Fruit fly (Drosophila melanogaster): Measurements from ENCODE around the gene mip130.

The mip130 gene

DNA sequence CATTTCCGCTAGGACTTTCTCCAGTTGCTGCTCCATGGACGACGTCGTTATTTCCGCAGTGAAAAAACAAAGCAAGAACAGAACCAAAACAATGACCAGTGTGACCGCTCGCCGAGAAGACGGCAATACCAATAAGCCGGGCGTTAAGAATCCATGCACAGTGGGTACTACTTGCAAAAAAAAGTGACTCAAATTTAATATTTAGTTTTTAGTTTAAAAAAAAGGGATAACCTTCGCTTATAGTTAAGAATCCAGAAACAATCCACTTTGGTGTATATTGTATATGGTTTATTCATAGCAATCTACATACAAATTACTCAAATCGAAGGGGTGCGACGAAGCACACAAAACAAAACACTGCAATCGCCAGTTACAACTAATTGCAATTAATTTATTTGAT, 49.2 kb upstream of the mip130 start, which contains the start of gene Lamtor5 (continued):
- TF ChIP-seq Hmr (GFP tag; optimal IDR thresholded peaks at IDR 0.05) (peak; percentile 49), Hand (GFP tag; optimal IDR thresholded peaks at IDR 0.05) (peak; percentile 22), Doc2 (GFP tag; IDR thresholded peaks at IDR 0.05) (no peak), HLH4C (GFP tag; IDR thresholded peaks at IDR 0.05; ENCODE audit: partially characterized antibody) (peak; percentile 28; the same call in 1 of the 3 replicates), fu2 (GFP tag; optimal IDR thresholded peaks at IDR 0.05) (peak; percentile 14), chif (GFP tag; optimal IDR thresholded peaks at IDR 0.05) (peak in 1 of 2 experiments; percentile 37), lov (optimal IDR thresholded peaks at IDR 0.05) (no peak), lov (GFP tag; IDR thresholded peaks at IDR 0.05) (no peak), disco-r (GFP tag; optimal IDR thresholded peaks at IDR 0.05) (no peak), CG31224 (GFP tag; IDR thresholded peaks at IDR 0.05) (no peak), ash1 (GFP tag; optimal IDR thresholded peaks at IDR 0.05) (no peak), toy (GFP tag; IDR thresholded peaks at IDR 0.05) (no peak), BEAF-32 (GFP tag; optimal IDR thresholded peaks at IDR 0.05) (peak; percentile 15), Dip3 (GFP tag; optimal IDR thresholded peaks at IDR 0.05) (peak; percentile 30), pum (GFP tag; optimal IDR thresholded peaks at IDR 0.05) (peak; percentile 31), ci (GFP tag; IDR thresholded peaks at IDR 0.05) (peak; percentile 69), CG7556 (GFP tag; optimal IDR thresholded peaks at IDR 0.05) (peak; percentile 26), nom (GFP tag; optimal IDR thresholded peaks at IDR 0.05) (peak; percentile 28), CG4404 (GFP tag; IDR thresholded peaks at IDR 0.05) (no peak), grau (tag; optimal IDR thresholded peaks at IDR 0.05) (peak; percentile 55), slou (GFP tag; optimal IDR thresholded peaks at IDR 0.05) (peak; percentile 12), Elba2 (GFP tag; optimal IDR thresholded peaks at IDR 0.05) (no peak), Atf3 (GFP tag; optimal IDR thresholded peaks at IDR 0.05) (peak; percentile 16), Drgx (GFP tag; IDR thresholded peaks at IDR 0.05) (peak; percentile 19; the same call in 1 of the 2 replicates), CG5953 (GFP tag; IDR thresholded peaks at IDR 0.05) (peak; percentile 36; the same call in 1 of the 2 replicates), CG13775 (GFP tag; optimal IDR thresholded peaks at IDR 0.05) (peak; percentile 45), chinmo (GFP tag; IDR thresholded peaks at IDR 0.05; ENCODE audit: partially characterized antibody) (no peak), D19B (GFP tag; optimal IDR thresholded peaks at IDR 0.05) (peak; percentile 1), slp2 (GFP tag; optimal IDR thresholded peaks at IDR 0.05) (peak; percentile 29), tna (GFP tag; IDR thresholded peaks at IDR 0.05; ENCODE audit: partially characterized antibody) (no peak), prd (optimal IDR thresholded peaks at IDR 0.05) (no peak), prd (GFP tag; IDR thresholded peaks at IDR 0.05) (0 out of 3 replicates have a peak, but pooled peaks have one; percentile 40), peb (GFP tag; IDR thresholded peaks at IDR 0.05) (no peak), GATAe (GFP tag; conservative IDR thresholded peaks at IDR 0.05) (no peak), CG2199 (GFP tag; IDR thresholded peaks at IDR 0.05) (no peak), CG9876 (GFP tag; optimal IDR thresholded peaks at IDR 0.05) (no peak), CG4282 (GFP tag; optimal IDR thresholded peaks at IDR 0.05) (peak; percentile 68), CG18599 (GFP tag; optimal IDR thresholded peaks at IDR 0.05) (peak; percentile 42), maf-S (GFP tag; optimal IDR thresholded peaks at IDR 0.05) (no peak), CG7271 (tag; optimal IDR thresholded peaks at IDR 0.05) (no peak), CG34224 (GFP tag; IDR thresholded peaks at IDR 0.05; ENCODE audit: partially characterized antibody) (peak; percentile 52; the same call in 2 of the 3 replicates), dan (GFP tag; IDR thresholded peaks at IDR 0.05) (no peak), zen2 (GFP tag; IDR thresholded peaks at IDR 0.05; ENCODE audit: partially characterized antibody) (no peak), CG6854 (GFP tag; optimal IDR thresholded peaks at IDR 0.05) (peak; percentile 32), CG5245 (GFP tag; optimal IDR thresholded peaks at IDR 0.05) (no peak), Rfx (GFP tag; IDR thresholded peaks at IDR 0.05) (peak; percentile 78), oc (tag; optimal IDR thresholded peaks at IDR 0.05) (peak; percentile 49), mirr (GFP tag; optimal IDR thresholded peaks at IDR 0.05) (no peak), CG1792 (GFP tag; optimal IDR thresholded peaks at IDR 0.05) (no peak), CG18619 (GFP tag; optimal IDR thresholded peaks at IDR 0.05) (peak; percentile 22), Lim3 (GFP tag; IDR thresholded peaks at IDR 0.05) (no peak)
